Worm (Caenorhabditis elegans) whole organism, early embryonic: ENCODE results near the gene ZK1098.11.

ENCODE experiments used
- B0310.2 ChIP-seq: sonication (generic microtip); optimal IDR thresholded peaks from 2 replicates; lab custom pipeline; 2016; ENCODE audit warnings: mild to moderate bottlenecking, missing genetic modification characterization, missing compliant biosample characterization
- F13C5.2 ChIP-seq: sonication (generic microtip); optimal IDR thresholded peaks from 2 replicates; lab custom pipeline; 2017; ENCODE audit warnings: mild to moderate bottlenecking, missing genetic modification characterization, inconsistent platforms, missing compliant biosample characterization
- aly-1 ChIP-seq: sonication (generic microtip); optimal IDR thresholded peaks from 2 replicates; lab custom pipeline; 2016; ENCODE audit warnings: missing genetic modification characterization, missing compliant biosample characterization
- ama-1 ChIP-seq: fragments of 150-350 bp; optimal IDR thresholded peaks from 2 replicates; lab custom pipeline; 2014
- ceh-13 ChIP-seq: fragments of 200-800 bp; sonication (Bioruptor generic); optimal IDR thresholded peaks from 2 replicates; lab custom pipeline; 2018; ENCODE audit warnings: mild to moderate bottlenecking, missing genetic modification characterization, missing compliant biosample characterization
- ceh-36 ChIP-seq: sonication (generic microtip); optimal IDR thresholded peaks from 2 replicates; lab custom pipeline; 2016; ENCODE audit warnings: missing genetic modification characterization, inconsistent platforms, missing compliant biosample characterization
- ets-7 ChIP-seq: sonication (generic microtip); optimal IDR thresholded peaks from 2 replicates; lab custom pipeline; 2016; ENCODE audit warnings: missing genotype, missing genetic modification characterization, missing compliant biosample characterization
- flt-1 ChIP-seq: fragments of 200-800 bp; sonication (Bioruptor generic); IDR thresholded peaks from 2 replicates; pipeline ENCODE4 v1.3.6; 2022; ENCODE audit warnings: missing genetic modification characterization, missing compliant biosample characterization
- hmbx-1 ChIP-seq: sonication (generic microtip); optimal IDR thresholded peaks from 2 replicates; lab custom pipeline; 2016; ENCODE audit warnings: mild to moderate bottlenecking, missing genetic modification characterization, missing compliant biosample characterization
- hmg-4 ChIP-seq: fragments of 200-800 bp; sonication (Bioruptor generic); optimal IDR thresholded peaks from 2 replicates; lab custom pipeline; 2018; ENCODE audit warnings: mild to moderate bottlenecking, missing genetic modification characterization, missing compliant biosample characterization
- hnd-1 ChIP-seq: sonication (generic microtip); optimal IDR thresholded peaks from 2 replicates; lab custom pipeline; 2016; ENCODE audit warnings: missing genetic modification characterization, missing compliant biosample characterization
- pes-1 ChIP-seq: fragments of 200-800 bp; sonication (Bioruptor generic); IDR thresholded peaks from 2 replicates; pipeline ENCODE4 v1.3.6; 2022; ENCODE audit warnings: missing genetic modification reagents, missing genetic modification characterization, missing compliant biosample characterization
- scrt-1 ChIP-seq: fragments of 200-800 bp; sonication (Bioruptor generic); IDR thresholded peaks from 2 replicates; pipeline ENCODE4 v1.3.6; 2022; ENCODE audit warnings: missing genetic modification characterization, missing compliant biosample characterization
- sea-1 ChIP-seq: fragments of 200-800 bp; sonication (Bioruptor generic); conservative IDR thresholded peaks from 2 replicates; pipeline ENCODE4 v1.3.6; 2022; ENCODE audit warnings: missing genetic modification characterization, missing compliant biosample characterization
- tbx-11 ChIP-seq: fragments of 200-800 bp; sonication (Bioruptor generic); IDR thresholded peaks from 2 replicates; pipeline ENCODE4 v1.3.6; 2022; ENCODE audit warnings: missing genetic modification characterization, missing compliant biosample characterization
- tbx-37 ChIP-seq: fragments of 200-800 bp; sonication (Bioruptor generic); conservative IDR thresholded peaks from 2 replicates; pipeline ENCODE4 v1.3.6; 2022; ENCODE audit warnings: missing genetic modification reagents, missing genetic modification characterization, missing compliant biosample characterization
- tra-4 ChIP-seq: sonication (generic microtip); optimal IDR thresholded peaks from 2 replicates; lab custom pipeline; 2017; ENCODE audit warnings: missing genetic modification characterization, missing compliant biosample characterization

The ZK1098.11 gene

DNA sequence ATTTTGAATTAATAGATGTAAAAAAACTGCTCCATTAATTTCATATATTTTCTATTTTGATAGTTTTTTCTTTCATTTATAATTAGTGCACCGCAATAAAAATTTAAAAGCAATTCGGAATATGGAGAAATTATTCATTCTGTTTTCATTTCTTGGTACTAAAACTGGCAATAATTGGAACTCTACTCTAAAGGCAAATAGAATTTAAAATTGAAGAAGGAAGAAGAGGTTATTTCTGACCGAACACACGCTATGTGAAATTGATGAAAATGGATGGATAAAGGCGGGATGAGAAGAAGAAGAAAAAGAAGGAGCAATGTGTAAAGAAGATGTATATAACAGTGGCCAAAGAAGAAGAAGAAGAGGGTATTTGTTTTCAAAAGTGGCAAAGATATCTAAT is 26.8 kb downstream of the ZK1098.11 start:
- TF ChIP-seq hnd-1 (tag; lab: Kevin White, UChicago) (no peak), flt-1 (no peak), ets-7 (tag; lab: Kevin White, UChicago) (no peak), tbx-37 (no peak), tbx-11 (GFP tag; lab: Robert Waterston, UW) (no peak), sea-1 (GFP tag; lab: Robert Waterston, UW) (no peak), hmg-4 (no peak), pes-1 (GFP tag; lab: Robert Waterston, UW) (no peak), hmbx-1 (tag; lab: Kevin White, UChicago) (no peak), F13C5.2 (tag; lab: Kevin White, UChicago) (no peak), ceh-13 (GFP tag; lab: Kevin White, UChicago) (no peak), scrt-1 (GFP tag; lab: Robert Waterston, UW) (no peak), aly-1 (no peak), ama-1 (lab: Kevin White, UChicago) (no peak), B0310.2 (tag; lab: Kevin White, UChicago) (no peak), ceh-36 (tag; lab: Kevin White, UChicago) (no peak), tra-4 (tag; lab: Kevin White, UChicago) (no peak)

DNA sequence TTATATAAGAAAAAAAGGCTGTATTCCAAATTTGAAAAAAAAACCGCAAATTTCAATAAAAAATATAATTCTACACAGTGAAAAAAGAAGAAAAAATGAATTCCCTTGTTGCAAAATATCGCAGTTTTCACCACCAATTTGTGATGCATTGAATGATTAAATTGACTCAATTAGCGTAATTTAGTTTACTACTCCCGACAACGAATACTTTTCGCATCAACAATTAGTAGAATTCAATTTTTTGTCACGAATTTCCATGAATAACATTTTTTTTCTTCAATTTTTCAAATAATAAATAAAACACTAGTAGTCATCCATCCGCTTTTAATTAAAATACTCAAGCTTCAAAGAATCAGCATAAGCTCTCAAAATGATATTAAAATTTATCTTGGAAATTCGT is 28.9 kb downstream of the ZK1098.11 start:
- no peak for TF ChIP-seq ama-1 (lab: Kevin White, UChicago)
- no peak for TF ChIP-seq F13C5.2 (tag; lab: Kevin White, UChicago)
- no peak for TF ChIP-seq ets-7 (tag; lab: Kevin White, UChicago)
- no peak for TF ChIP-seq hmbx-1 (tag; lab: Kevin White, UChicago)
- TF ChIP-seq scrt-1 (GFP tag; lab: Robert Waterston, UW), result no peak
- no peak for TF ChIP-seq tbx-11 (GFP tag; lab: Robert Waterston, UW)
- no peak for TF ChIP-seq sea-1 (GFP tag; lab: Robert Waterston, UW)

DNA sequence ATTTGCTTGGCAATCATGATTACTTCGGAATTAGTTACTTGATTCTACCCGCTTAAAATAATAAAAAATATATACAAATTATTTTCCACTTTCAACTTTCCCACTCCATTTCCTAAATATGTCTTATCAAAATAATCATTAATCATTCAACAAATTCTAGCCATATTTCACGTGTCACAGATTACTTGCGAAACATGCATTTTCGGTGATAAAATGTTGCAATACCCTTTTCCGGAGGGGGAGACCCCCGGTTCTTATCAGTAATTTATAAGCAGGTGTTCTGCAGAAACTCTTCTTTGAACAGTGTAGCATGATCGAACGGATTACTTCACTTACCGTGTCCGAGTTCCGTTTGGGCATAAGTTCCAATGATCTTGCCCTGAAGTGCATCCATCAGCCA is 33.8 kb downstream of the ZK1098.11 start:
- TF ChIP-seq hmbx-1 (tag; lab: Kevin White, UChicago) (no peak), ama-1 (lab: Kevin White, UChicago) (no peak), ceh-13 (GFP tag; lab: Kevin White, UChicago) (no peak), aly-1 (no peak), B0310.2 (tag; lab: Kevin White, UChicago) (no peak), hnd-1 (tag; lab: Kevin White, UChicago) (no peak), sea-1 (GFP tag; lab: Robert Waterston, UW) (no peak), hmg-4 (no peak), pes-1 (GFP tag; lab: Robert Waterston, UW) (no peak), ets-7 (tag; lab: Kevin White, UChicago) (no peak), ceh-36 (tag; lab: Kevin White, UChicago) (no peak), tbx-37 (no peak), flt-1 (no peak), scrt-1 (GFP tag; lab: Robert Waterston, UW) (no peak)

DNA sequence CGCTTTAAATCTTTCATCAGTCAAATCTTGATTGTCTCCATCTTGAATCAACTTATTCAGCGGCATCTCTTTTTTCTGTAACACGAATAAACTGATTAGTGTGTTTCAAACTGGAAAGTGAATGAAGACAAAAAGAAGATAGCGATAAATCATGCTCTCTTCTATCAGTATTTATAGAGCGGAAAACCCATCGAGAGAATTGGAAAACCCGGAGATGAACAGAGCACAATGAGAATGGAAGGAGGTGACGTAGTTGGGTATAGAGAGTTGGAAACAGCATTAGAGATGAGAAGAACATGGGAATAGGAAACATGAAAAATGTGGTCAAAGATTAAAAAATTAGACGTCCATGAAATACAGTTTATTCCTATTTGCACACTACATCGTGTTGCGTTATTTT is 35.7 kb downstream of the ZK1098.11 start, which contains the start of gene acox-1.5:
Gene acox-1.5 (minus strand): TSS at position 75 of the 400 bp plus-strand sequence.
- no peak for TF ChIP-seq ets-7 (tag; lab: Kevin White, UChicago)
- TF ChIP-seq scrt-1 (GFP tag; lab: Robert Waterston, UW), result no peak
- TF ChIP-seq tbx-11 (GFP tag; lab: Robert Waterston, UW), result no peak
- TF ChIP-seq B0310.2 (tag; lab: Kevin White, UChicago), result no peak
- no peak for TF ChIP-seq aly-1
- TF ChIP-seq sea-1 (GFP tag; lab: Robert Waterston, UW), result no peak
- TF ChIP-seq ama-1 (lab: Kevin White, UChicago), result no peak
- TF ChIP-seq ceh-36 (tag; lab: Kevin White, UChicago), result no peak
- no peak for TF ChIP-seq pes-1 (GFP tag; lab: Robert Waterston, UW)
- TF ChIP-seq hmbx-1 (tag; lab: Kevin White, UChicago), result no peak
- no peak for TF ChIP-seq flt-1
- TF ChIP-seq F13C5.2 (tag; lab: Kevin White, UChicago), result no peak
- no peak for TF ChIP-seq ceh-13 (GFP tag; lab: Kevin White, UChicago)
- TF ChIP-seq tbx-37, result no peak
- no peak for TF ChIP-seq hnd-1 (tag; lab: Kevin White, UChicago)
- TF ChIP-seq tra-4 (tag; lab: Kevin White, UChicago), result no peak
- TF ChIP-seq hmg-4, result no peak

DNA sequence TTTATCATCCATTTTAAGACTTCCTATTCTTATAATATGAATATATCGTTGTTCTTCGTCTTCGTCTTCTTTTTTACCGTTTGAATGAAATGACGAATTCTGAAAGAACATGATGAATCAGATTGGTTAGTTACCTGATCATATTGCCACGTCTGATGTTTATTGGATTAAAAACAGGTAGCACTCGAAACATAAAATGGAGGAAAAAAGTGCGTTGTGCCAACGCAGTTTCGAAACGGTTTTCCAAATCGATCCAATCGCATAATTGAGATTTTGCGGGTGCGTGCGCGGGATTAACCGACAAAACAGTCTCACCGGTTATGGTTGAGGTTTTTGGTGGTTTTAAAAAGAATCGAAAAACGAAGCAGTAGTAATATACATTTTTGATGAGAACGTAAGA is 39.2 kb downstream of the ZK1098.11 start, which contains the start of gene rom-2:
Gene rom-2 (minus strand): TSS at position 101 of the 400 bp plus-strand sequence.
- TF ChIP-seq tbx-37, result no peak

DNA sequence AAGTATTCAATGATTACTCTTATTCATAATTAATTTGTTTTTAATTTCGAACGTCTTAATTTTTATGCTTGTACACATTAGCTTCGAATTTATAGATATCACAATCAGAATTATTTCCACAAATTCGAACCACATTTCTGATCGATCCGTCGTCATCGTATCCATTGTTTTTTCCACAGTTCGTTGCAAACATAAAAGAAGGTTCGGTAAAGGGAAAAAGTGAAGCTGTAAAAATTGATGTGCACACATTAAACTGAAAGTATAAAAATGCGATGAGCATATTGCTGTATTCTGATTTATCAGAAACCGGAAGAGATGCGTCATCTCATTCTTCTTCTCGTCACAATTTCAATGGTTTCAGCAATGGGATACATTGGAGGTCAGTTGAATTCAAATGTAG is 40.6 kb downstream of the ZK1098.11 start, which contains the start of gene C48B4.12:
Gene C48B4.12 (plus strand): TSS at position 301 of the 400 bp plus-strand sequence.
- TF ChIP-seq scrt-1 (GFP tag; lab: Robert Waterston, UW) (no peak), tbx-11 (GFP tag; lab: Robert Waterston, UW) (no peak), tra-4 (tag; lab: Kevin White, UChicago) (no peak), ets-7 (tag; lab: Kevin White, UChicago) (no peak), B0310.2 (tag; lab: Kevin White, UChicago) (no peak), hmbx-1 (tag; lab: Kevin White, UChicago) (no peak), sea-1 (GFP tag; lab: Robert Waterston, UW) (no peak), F13C5.2 (tag; lab: Kevin White, UChicago) (no peak), tbx-37 (no peak), ama-1 (lab: Kevin White, UChicago) (no peak), ceh-36 (tag; lab: Kevin White, UChicago) (no peak), hnd-1 (tag; lab: Kevin White, UChicago) (no peak), aly-1 (no peak)

DNA sequence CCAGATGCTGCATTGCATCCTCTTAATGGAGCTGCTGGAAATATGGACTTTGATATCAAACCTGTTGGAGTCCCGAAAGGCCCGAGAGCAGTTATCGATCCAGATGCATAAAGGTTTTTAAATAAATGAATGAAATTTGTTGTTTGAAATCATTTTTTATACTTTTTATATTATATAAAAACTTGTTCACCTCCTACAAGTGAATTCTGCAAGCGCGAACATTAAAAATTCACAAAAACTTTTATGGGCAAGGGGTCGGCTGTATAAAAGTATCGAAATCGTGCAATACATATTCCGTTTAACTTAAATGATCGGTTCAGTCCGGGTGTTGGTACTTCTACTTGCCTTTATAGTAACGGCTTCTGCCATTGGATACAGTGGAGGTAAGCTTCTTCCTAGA is 41.8 kb downstream of the ZK1098.11 start, which contains the start of gene F58A4.1:
Gene F58A4.1 (plus strand): TSS at position 301 of the 400 bp plus-strand sequence.
- no peak for TF ChIP-seq tbx-37

DNA sequence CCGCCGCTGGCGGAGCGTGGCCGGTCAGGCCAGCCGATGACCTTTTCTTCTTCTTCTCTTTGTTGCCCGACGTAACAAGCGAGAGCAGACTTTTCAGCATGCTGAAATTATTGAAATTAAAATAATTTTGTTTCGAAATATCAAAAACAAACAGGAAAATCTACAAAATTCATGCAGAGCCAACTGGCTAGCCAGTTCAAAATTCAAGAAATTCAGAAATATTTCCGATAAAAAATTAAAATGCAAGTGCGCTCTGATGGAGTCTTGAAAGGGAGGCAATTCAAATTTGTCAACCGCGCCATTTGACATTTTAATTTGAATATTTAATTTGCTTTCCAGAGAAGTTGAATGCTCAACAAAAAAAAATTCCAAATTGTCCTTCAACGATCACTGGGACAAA is 44.2 kb downstream of the ZK1098.11 start, which contains the start of gene F58A4.2:
Gene F58A4.2 (minus strand): TSS at position 101 of the 400 bp plus-strand sequence.
- TF ChIP-seq hnd-1 (tag; lab: Kevin White, UChicago) (no peak), ama-1 (lab: Kevin White, UChicago) (no peak), ceh-13 (GFP tag; lab: Kevin White, UChicago) (no peak), tbx-37 (no peak)
